Worm (Caenorhabditis elegans) whole organism, L4 larva: ENCODE data around the gene pps-1.

Source experiments
- F10B5.3 ChIP-seq: sonication (generic microtip); optimal IDR thresholded peaks from 2 replicates; lab custom pipeline; 2016; ENCODE audit warnings: mild to moderate bottlenecking, missing genetic modification characterization, missing compliant biosample characterization
- F37D6.2 ChIP-seq: sonication (generic microtip); optimal IDR thresholded peaks from 2 replicates; lab custom pipeline; 2016; ENCODE audit warnings: mild to moderate bottlenecking, missing genetic modification characterization, missing compliant biosample characterization
- R02D3.7 ChIP-seq: fragments of 150-350 bp; sonication (generic microtip); optimal IDR thresholded peaks from 3 replicates; lab custom pipeline; 2014; ENCODE audit warnings: missing biosample characterization, missing genetic modification characterization
- Y105C5A.15 ChIP-seq: fragments of 200-800 bp; sonication (Bioruptor generic); IDR thresholded peaks from 2 replicates; pipeline ENCODE4 v1.3.6; 2022; ENCODE audit warnings: missing genetic modification characterization, missing compliant biosample characterization
- Y48G9A.11 ChIP-seq: fragments of 200-800 bp; sonication (Bioruptor generic); IDR thresholded peaks from 2 replicates; pipeline ENCODE4 v1.3.6; 2022; ENCODE audit warnings: missing genetic modification reagents, missing genetic modification characterization, missing compliant biosample characterization
- Y75B8A.6 ChIP-seq: fragments of 200-800 bp; sonication (Bioruptor generic); IDR thresholded peaks from 2 replicates; pipeline ENCODE4 v1.3.6; 2022; ENCODE audit warnings: missing genetic modification reagents, missing genetic modification characterization, missing compliant biosample characterization
- ZK337.2 ChIP-seq: fragments of 200-800 bp; sonication (Bioruptor generic); IDR thresholded peaks from 2 replicates; pipeline ENCODE4 v1.3.6; 2022; ENCODE audit warnings: missing genetic modification reagents, missing genetic modification characterization, missing compliant biosample characterization
- ZK546.5 ChIP-seq, 2 experiments: sonication (generic microtip); optimal IDR thresholded peaks; 2 replicates each; lab custom pipeline; 2017; ENCODE audit warnings: missing biosample characterization in 2 of 2, missing genetic modification characterization in 2 of 2
- aha-1 ChIP-seq: fragments of 150-350 bp; peaks from one replicate; lab custom pipeline; 2014; ENCODE audit warnings: missing biosample characterization, missing genetic modification characterization
- ama-1 ChIP-seq: fragments of 150-350 bp; optimal IDR thresholded peaks from 2 replicates; lab custom pipeline; 2014; ENCODE audit warnings: inconsistent platforms, mixed read lengths
- ceh-20 ChIP-seq: fragments of 200-800 bp; sonication (Bioruptor generic); IDR thresholded peaks from 2 replicates; pipeline ENCODE4 v1.3.6; 2022; ENCODE audit warnings: missing genetic modification reagents, missing genetic modification characterization, missing compliant biosample characterization
- ceh-28 ChIP-seq: fragments of 150-350 bp; optimal IDR thresholded peaks from 2 replicates; lab custom pipeline; 2014; ENCODE audit warnings: missing biosample characterization, missing genetic modification reagents, missing genetic modification characterization
- daf-19 ChIP-seq: fragments of 200-800 bp; sonication (Bioruptor generic); conservative IDR thresholded peaks from 2 replicates; pipeline ENCODE4 v1.3.6; 2022; ENCODE audit warnings: missing genetic modification characterization, missing compliant biosample characterization
- dmd-6 ChIP-seq: fragments of 200-800 bp; sonication (Bioruptor generic); IDR thresholded peaks from 2 replicates; pipeline ENCODE4 v1.3.6; 2022; ENCODE audit warnings: missing genetic modification reagents, missing genetic modification characterization, missing compliant biosample characterization
- dmd-8 ChIP-seq: fragments of 200-800 bp; sonication (Bioruptor generic); IDR thresholded peaks from 2 replicates; pipeline ENCODE4 v1.3.6; 2022; ENCODE audit warnings: missing genetic modification characterization, missing compliant biosample characterization
- dmd-9 ChIP-seq: fragments of 200-800 bp; sonication (Bioruptor generic); IDR thresholded peaks from 2 replicates; pipeline ENCODE4 v1.3.6; 2022; ENCODE audit warnings: missing genetic modification reagents, missing genetic modification characterization, missing compliant biosample characterization
- dve-1 ChIP-seq: sonication (generic microtip); optimal IDR thresholded peaks from 2 replicates; lab custom pipeline; 2017; ENCODE audit warnings: antibody characterized with exemption, mild to moderate bottlenecking, missing genetic modification characterization, missing compliant biosample characterization; ENCODE audit not compliant: insufficient read depth
- fkh-10 ChIP-seq: fragments of 150-350 bp; optimal IDR thresholded peaks from 2 replicates; lab custom pipeline; 2014; ENCODE audit warnings: missing biosample characterization, missing genetic modification reagents, missing genetic modification characterization
- hif-1 ChIP-seq, 2 experiments: sonication (generic microtip); optimal IDR thresholded peaks; 2 replicates each; lab custom pipeline; 2016 to 2017; ENCODE audit warnings: missing compliant biosample characterization in 2 of 2, missing genetic modification characterization in 2 of 2, missing genetic modification reagents in 2 of 2, missing genotype in 2 of 2, mild to moderate bottlenecking in 1 of 2
- hlh-11 ChIP-seq: fragments of 200-800 bp; sonication (Bioruptor generic); optimal IDR thresholded peaks from 2 replicates; lab custom pipeline; 2018; ENCODE audit warnings: mild to moderate bottlenecking, missing genetic modification characterization, missing compliant biosample characterization
- hlh-30 ChIP-seq: sonication (generic microtip); optimal IDR thresholded peaks from 2 replicates; lab custom pipeline; 2017; ENCODE audit warnings: antibody characterized with exemption, mild to moderate bottlenecking, missing genetic modification characterization, missing compliant biosample characterization; ENCODE audit not compliant: insufficient read depth
- hmg-1.1 ChIP-seq: fragments of 200-800 bp; sonication (Bioruptor generic); IDR thresholded peaks from 2 replicates; pipeline ENCODE4 v1.3.6; 2022; ENCODE audit warnings: missing genetic modification reagents, missing genetic modification characterization, missing compliant biosample characterization
- lin-15B ChIP-seq: fragments of 150-350 bp; sonication (generic microtip); optimal IDR thresholded peaks from 3 replicates; lab custom pipeline; 2014; ENCODE audit warnings: missing biosample characterization, missing genetic modification characterization
- lin-29 ChIP-seq: fragments of 200-800 bp; sonication (Bioruptor generic); IDR thresholded peaks from 2 replicates; pipeline ENCODE4 v1.3.6; 2022; ENCODE audit warnings: missing genetic modification reagents, missing genetic modification characterization, missing compliant biosample characterization
- lin-38 ChIP-seq: fragments of 200-800 bp; sonication (Bioruptor generic); IDR thresholded peaks from 2 replicates; pipeline ENCODE4 v1.3.6; 2022; ENCODE audit warnings: missing genetic modification reagents, missing genetic modification characterization, missing compliant biosample characterization
- lsy-2 ChIP-seq, 2 experiments: fragments of 150-350 bp in 1 of 2; sonication (generic microtip) in 1 of 2; optimal IDR thresholded peaks; 2 replicates each; lab custom pipeline; 2014 to 2017; ENCODE audit warnings: missing biosample characterization in 2 of 2, missing genetic modification characterization in 2 of 2
- madf-5 ChIP-seq, 2 experiments: fragments of 200-800 bp; sonication (Bioruptor generic); IDR thresholded peaks; 2 replicates each; pipeline ENCODE4 v1.3.6; 2022; ENCODE audit warnings: missing compliant biosample characterization in 2 of 2, missing genetic modification characterization in 2 of 2
- mes-2 ChIP-seq: sonication (generic microtip); optimal IDR thresholded peaks from 2 replicates; lab custom pipeline; 2016; ENCODE audit warnings: missing genotype, mild to moderate bottlenecking, missing genetic modification characterization, missing compliant biosample characterization; ENCODE audit not compliant: poor library complexity, severe bottlenecking
- mxl-2 ChIP-seq: fragments of 200-800 bp; sonication (Bioruptor generic); conservative IDR thresholded peaks from 2 replicates; pipeline ENCODE4 v1.3.6; 2022; ENCODE audit warnings: missing genetic modification reagents, missing genetic modification characterization, missing compliant biosample characterization
- nhr-11 ChIP-seq: fragments of 150-350 bp; optimal IDR thresholded peaks from 2 replicates; lab custom pipeline; 2014; ENCODE audit warnings: missing biosample characterization, missing genetic modification characterization
- nhr-111 ChIP-seq: fragments of 200-800 bp; sonication (Bioruptor generic); optimal IDR thresholded peaks from 2 replicates; lab custom pipeline; 2018; ENCODE audit warnings: mild to moderate bottlenecking, missing genetic modification characterization, missing compliant biosample characterization
- nhr-28 ChIP-seq: fragments of 150-350 bp; optimal IDR thresholded peaks from 2 replicates; lab custom pipeline; 2014; ENCODE audit warnings: missing biosample characterization, missing genetic modification characterization
- nhr-6 ChIP-seq: fragments of 150-350 bp; optimal IDR thresholded peaks from 2 replicates; lab custom pipeline; 2014; ENCODE audit warnings: missing biosample characterization, missing genetic modification characterization
- nhr-77 ChIP-seq: fragments of 150-350 bp; optimal IDR thresholded peaks from 2 replicates; lab custom pipeline; 2014; ENCODE audit warnings: missing biosample characterization, missing genetic modification characterization
- saeg-2 ChIP-seq: fragments of 200-800 bp; sonication (Bioruptor generic); IDR thresholded peaks from 2 replicates; pipeline ENCODE4 v1.3.6; 2022; ENCODE audit warnings: missing genetic modification reagents, missing genetic modification characterization, missing compliant biosample characterization
- snpc-1.2 ChIP-seq: fragments of 200-800 bp; sonication (Bioruptor generic); IDR thresholded peaks from 2 replicates; pipeline ENCODE4 v1.3.6; 2022; ENCODE audit warnings: missing genetic modification reagents, missing genetic modification characterization, missing compliant biosample characterization
- tra-1 ChIP-seq: fragments of 200-800 bp; sonication (Bioruptor generic); IDR thresholded peaks from 2 replicates; pipeline ENCODE4 v1.3.6; 2022; ENCODE audit warnings: missing genetic modification reagents, missing genetic modification characterization, missing compliant biosample characterization
- unc-39 ChIP-seq: sonication (generic microtip); optimal IDR thresholded peaks from 2 replicates; lab custom pipeline; 2017; ENCODE audit warnings: missing biosample characterization, missing genetic modification characterization
- vab-7 ChIP-seq: fragments of 200-800 bp; sonication (Bioruptor generic); IDR thresholded peaks from 2 replicates; pipeline ENCODE4 v1.3.6; 2022; ENCODE audit warnings: missing genetic modification reagents, missing genetic modification characterization, missing compliant biosample characterization
- zip-2 ChIP-seq: fragments of 150-350 bp; optimal IDR thresholded peaks from 2 replicates; lab custom pipeline; 2014; ENCODE audit warnings: missing biosample characterization, missing genetic modification characterization
- ztf-11 ChIP-seq: fragments of 150-350 bp; optimal IDR thresholded peaks from 2 replicates; lab custom pipeline; 2014; ENCODE audit warnings: missing biosample characterization, missing genetic modification characterization
- ztf-7 ChIP-seq: fragments of 150-350 bp; optimal IDR thresholded peaks from 2 replicates; lab custom pipeline; 2014; ENCODE audit warnings: missing biosample characterization, missing genetic modification characterization

The pps-1 gene

DNA sequence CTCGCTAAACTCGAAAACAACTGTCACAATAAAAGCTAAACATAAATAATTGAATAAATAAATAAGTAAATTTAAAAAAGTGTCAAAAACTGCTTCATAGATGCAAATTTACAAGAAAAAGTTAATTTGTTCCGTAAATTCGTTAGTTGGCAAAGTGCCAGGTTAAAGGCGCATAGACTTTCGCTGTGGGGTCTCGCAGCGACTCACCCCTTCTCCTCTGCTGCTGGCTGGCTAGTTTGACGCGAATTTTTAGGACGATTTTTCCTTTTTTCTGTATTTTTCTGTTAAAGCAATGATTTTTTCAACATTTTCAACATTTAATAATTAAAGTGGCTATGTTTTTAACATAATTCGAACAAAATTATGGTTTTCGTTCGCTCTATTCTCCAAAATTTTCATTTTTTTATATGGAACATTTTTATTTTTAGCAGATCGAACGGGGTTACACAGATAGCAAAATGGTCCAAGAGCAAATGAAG is 14.5 kb downstream of the pps-1 start, which contains the start of gene rack-1 (continued):
- TF ChIP-seq vab-7 (GFP tag; lab: Robert Waterston, UW) (no peak), ztf-11 (no peak), nhr-111 (GFP tag; lab: Kevin White, UChicago) (no peak), saeg-2 (GFP tag; lab: Robert Waterston, UW) (no peak), dmd-9 (GFP tag; lab: Robert Waterston, UW) (no peak)

DNA sequence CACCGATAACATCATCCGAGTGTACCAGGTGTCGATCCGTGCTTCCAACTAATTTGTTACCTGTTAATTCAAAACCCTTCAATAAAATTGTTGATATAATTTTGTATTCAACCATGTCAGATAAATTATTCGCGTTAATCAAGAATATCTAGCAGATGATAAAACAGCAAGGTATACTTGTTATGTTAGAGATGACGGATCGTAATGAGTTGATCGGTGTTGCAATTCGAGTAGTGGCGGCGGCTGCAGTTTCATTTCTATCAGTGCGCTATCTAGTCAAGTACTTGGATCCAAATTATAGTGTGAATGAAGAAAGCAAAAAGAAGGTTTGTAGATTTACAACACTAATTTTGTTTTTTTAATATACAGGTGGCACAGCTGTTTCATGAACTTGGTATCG is 16.0 kb downstream of the pps-1 start, which contains the start of gene mspn-1:
mspn-1 (plus strand) TSS at position 190 of the 400 bp plus-strand sequence.
- TF ChIP-seq R02D3.7 (tag; lab: Kevin White, UChicago) (no peak), nhr-6 (tag; lab: Kevin White, UChicago) (no peak), mes-2 (tag; lab: Kevin White, UChicago) (peak; percentile 5), lin-38 (0 out of 2 replicates have a peak, but pooled peaks have one; percentile 41), lin-15B (tag; lab: Kevin White, UChicago) (no peak), snpc-1.2 (GFP tag; lab: Robert Waterston, UW) (peak; percentile 71), madf-5 (GFP tag; IDR thresholded peaks at IDR 0.05; lab: Robert Waterston, UW) (0 out of 4 replicates have a peak, but pooled peaks of 1 of the 2 experiments have one; percentile 12)
- TF ChIP-seq, all 104 proteins: peak for 4

DNA sequence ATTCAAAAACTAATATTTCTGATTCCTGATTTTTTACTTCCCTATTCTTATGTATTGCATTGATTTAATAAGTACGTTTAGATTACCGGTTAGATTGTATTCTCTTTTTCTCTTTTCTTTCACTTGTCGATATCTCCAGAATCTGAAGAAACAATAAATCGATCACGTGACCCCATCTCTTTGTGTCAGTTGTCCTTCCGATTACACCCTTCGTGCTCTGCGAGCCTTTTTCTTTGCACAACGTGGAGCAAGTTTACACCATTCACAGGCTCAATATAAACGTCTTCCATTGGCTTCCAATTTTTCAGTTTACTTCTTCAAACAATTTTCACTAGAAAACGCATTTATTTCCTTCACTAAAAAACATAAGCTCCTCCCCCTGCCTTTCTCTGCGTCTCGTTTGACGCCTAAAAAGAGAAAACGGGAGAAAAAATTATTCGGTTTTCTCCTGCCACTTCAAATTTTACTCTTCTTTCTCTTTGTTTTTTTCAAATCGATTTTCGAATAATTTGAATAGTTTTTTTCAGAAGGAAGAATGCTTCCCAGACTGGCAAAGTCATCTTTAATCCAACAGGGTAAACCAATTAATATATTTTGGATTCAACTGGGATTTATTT is 18.4 kb downstream of the pps-1 start, which contains the start of gene gta-1:
gta-1 (plus strand) TSS at position 528 of the 617 bp plus-strand sequence.
- TF ChIP-seq mxl-2 (GFP tag; lab: Robert Waterston, UW) (no peak), nhr-11 (tag; lab: Kevin White, UChicago) (peak; percentile 18), Y48G9A.11 (no peak), dve-1 (tag; lab: Kevin White, UChicago) (peak; percentile 2), ceh-20 (GFP tag; lab: Robert Waterston, UW) (no peak), aha-1 (tag; lab: Kevin White, UChicago) (peak; percentile 66), ZK546.5 (tag; optimal IDR thresholded peaks at IDR 0.05; lab: Kevin White, UChicago) (no peak), Y75B8A.6 (no peak), ceh-28 (no peak), Y105C5A.15 (GFP tag; lab: Robert Waterston, UW) (no peak), hlh-11 (tag; lab: Kevin White, UChicago) (peak; percentile 30), ztf-7 (no peak), madf-5 (GFP tag; IDR thresholded peaks at IDR 0.05; lab: Robert Waterston, UW) (no peak), F37D6.2 (tag; lab: Kevin White, UChicago) (no peak), fkh-10 (GFP tag; lab: Kevin White, UChicago) (peak; percentile 16), daf-19 (no peak), lsy-2 (tag; optimal IDR thresholded peaks at IDR 0.05; lab: Kevin White, UChicago) (peak in 1 of 2 experiments; percentile 25), mes-2 (tag; lab: Kevin White, UChicago) (peak; percentile 5), ama-1 (peak; percentile 66), ZK337.2 (GFP tag; lab: Robert Waterston, UW) (no peak), dmd-6 (no peak), zip-2 (tag; lab: Kevin White, UChicago) (peak; percentile 44), nhr-111 (GFP tag; lab: Kevin White, UChicago) (no peak), dmd-8 (GFP tag; lab: Robert Waterston, UW) (no peak), nhr-77 (tag; lab: Kevin White, UChicago) (peak; percentile 13), snpc-1.2 (GFP tag; lab: Robert Waterston, UW) (no peak), unc-39 (tag; lab: Kevin White, UChicago) (no peak), tra-1 (GFP tag; lab: Robert Waterston, UW) (no peak), hmg-1.1 (peak; percentile 33; the same call in 1 of the 2 replicates), lin-38 (no peak), lin-29 (GFP tag; lab: Robert Waterston, UW) (no peak), nhr-28 (tag; lab: Kevin White, UChicago) (no peak), hlh-30 (peak; percentile 51), hif-1 (tag; optimal IDR thresholded peaks at IDR 0.05; lab: Kevin White, UChicago) (no peak), F10B5.3 (tag; lab: Kevin White, UChicago) (no peak)
